Fruit fly (Drosophila melanogaster): ENCODE measurements around the gene wake.

DNA sequence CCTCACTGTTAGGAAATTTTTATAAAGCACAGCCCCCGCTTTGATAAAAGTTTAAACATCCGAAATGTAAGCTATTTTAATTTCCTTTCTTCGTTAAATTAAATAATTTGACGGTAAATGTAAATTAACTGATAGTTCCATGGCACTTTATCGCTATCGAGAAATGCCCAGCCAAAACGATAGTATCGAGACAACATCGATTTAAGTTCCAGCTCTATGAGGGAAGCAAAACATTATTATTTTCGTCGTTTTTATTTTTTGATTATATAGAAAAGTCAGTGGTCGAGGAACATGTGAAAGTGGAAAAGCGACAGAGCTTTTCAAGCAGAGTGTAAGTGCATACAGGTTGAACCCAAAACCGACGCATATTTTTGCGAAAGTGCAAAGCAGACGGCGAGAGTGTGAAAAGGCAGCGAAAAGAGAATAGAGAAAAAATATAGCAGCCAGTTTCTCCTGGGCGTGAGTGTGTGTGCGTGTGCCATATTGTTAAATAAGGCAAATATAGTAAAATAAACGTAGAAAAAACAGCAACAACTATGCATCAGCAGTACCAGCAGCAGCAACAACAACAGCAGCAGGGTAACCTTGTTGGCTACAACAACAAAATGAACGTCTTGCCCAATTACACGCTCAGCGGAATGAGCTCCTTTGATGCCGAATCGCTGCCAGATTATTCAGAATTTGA, 87.3 kb downstream of the wake start, which contains the start of gene CG45049:
- no peak for TF ChIP-seq CG8478 (optimal IDR thresholded peaks at IDR 0.05)
- TF ChIP-seq CTCF (optimal IDR thresholded peaks at IDR 0.05): no peak
